Worm (Caenorhabditis elegans): Measurements from ENCODE around the gene C39B10.4.

Gene C39B10.4

ce11 chrX:10479108-10479738, 34.4 kb downstream of the C39B10.4 start:
- TF ChIP-seq daf-16 (GFP tag; optimal IDR thresholded peaks at IDR 0.05) (peak in 1 of 2 experiments; percentile 52), daf-16 (tag; optimal IDR thresholded peaks at IDR 0.05) (peak; percentile 18), nhr-28 (tag; optimal IDR thresholded peaks at IDR 0.05) (peak; percentile 66), dve-1 (tag; optimal IDR thresholded peaks at IDR 0.05; ENCODE audit: insufficient read depth) (peak; percentile 38), lin-1 (GFP tag; IDR thresholded peaks at IDR 0.05) (no peak), hmg-1.1 (GFP tag; IDR thresholded peaks at IDR 0.05) (no peak), php-3 (GFP tag; IDR thresholded peaks at IDR 0.05) (peak; percentile 55), mep-1 (tag; optimal IDR thresholded peaks at IDR 0.05) (peak; percentile 3), daf-19 (GFP tag; conservative IDR thresholded peaks at IDR 0.05) (no peak), tra-1 (GFP tag; IDR thresholded peaks at IDR 0.05) (peak; percentile 72; the same call in 1 of the 2 replicates), mdt-29 (GFP tag; IDR thresholded peaks at IDR 0.05) (no peak), dmd-6 (GFP tag; IDR thresholded peaks at IDR 0.05) (peak; percentile 54), pqm-1 (tag; optimal IDR thresholded peaks at IDR 0.05) (peak; percentile 97), lir-3 (tag; optimal IDR thresholded peaks at IDR 0.05) (no peak), aha-1 (tag) (peak; percentile 58), mdl-1 (tag; optimal IDR thresholded peaks at IDR 0.05) (no peak), nhr-11 (tag; optimal IDR thresholded peaks at IDR 0.05) (no peak), ceh-20 (GFP tag; IDR thresholded peaks at IDR 0.05) (no peak), ama-1 (optimal IDR thresholded peaks at IDR 0.05) (no peak), pha-4 (GFP tag; IDR thresholded peaks at IDR 0.05) (0 out of 2 replicates have a peak, but pooled peaks have one; percentile 26), pha-4 (tag; optimal IDR thresholded peaks at IDR 0.05) (no peak), nhr-102 (tag; optimal IDR thresholded peaks at IDR 0.05) (no peak), D1046.2 (GFP tag; IDR thresholded peaks at IDR 0.05) (no peak), nhr-48 (tag; optimal IDR thresholded peaks at IDR 0.05) (peak; percentile 32), vab-7 (GFP tag; IDR thresholded peaks at IDR 0.05) (no peak), F37D6.2 (tag; optimal IDR thresholded peaks at IDR 0.05) (no peak), dmd-9 (GFP tag; IDR thresholded peaks at IDR 0.05) (no peak), rbr-2 (tag; optimal IDR thresholded peaks at IDR 0.05) (no peak), zfp-3 (GFP tag; conservative IDR thresholded peaks at IDR 0.05) (no peak), hlh-11 (tag; optimal IDR thresholded peaks at IDR 0.05) (peak; percentile 69), unc-130 (GFP tag; optimal IDR thresholded peaks at IDR 0.05) (no peak), unc-39 (tag; optimal IDR thresholded peaks at IDR 0.05) (no peak)

ce11 chrX:10480563-10481290, 35.9 kb downstream of the C39B10.4 start, which contains the start of gene elt-2:
Gene elt-2 (plus strand): TSS chrX:10481240.
- TF ChIP-seq dve-1 (tag; optimal IDR thresholded peaks at IDR 0.05; ENCODE audit: insufficient read depth) (peak; percentile 90), nhr-48 (tag; optimal IDR thresholded peaks at IDR 0.05) (peak; percentile 47), nhr-102 (tag; optimal IDR thresholded peaks at IDR 0.05) (peak; percentile 74), pqm-1 (tag; optimal IDR thresholded peaks at IDR 0.05) (peak; percentile 95), Y75B8A.6 (GFP tag; IDR thresholded peaks at IDR 0.05) (0 out of 2 replicates have a peak, but pooled peaks have one; percentile 36), daf-16 (GFP tag; optimal IDR thresholded peaks at IDR 0.05) (peak in 1 of 2 experiments; percentile 78), daf-16 (tag; optimal IDR thresholded peaks at IDR 0.05) (peak; percentile 94), dmd-6 (GFP tag; IDR thresholded peaks at IDR 0.05) (peak; percentile 92), lsy-2 (tag; optimal IDR thresholded peaks at IDR 0.05) (peak in 1 of 2 experiments; percentile 61), Y48G9A.11 (GFP tag; IDR thresholded peaks at IDR 0.05) (no peak), ztf-11 (tag; optimal IDR thresholded peaks at IDR 0.05) (no peak), mxl-3 (GFP tag; optimal IDR thresholded peaks at IDR 0.05) (peak; percentile 15), nhr-11 (tag; optimal IDR thresholded peaks at IDR 0.05) (no peak), php-3 (GFP tag; IDR thresholded peaks at IDR 0.05) (peak; percentile 89), ceh-44 (GFP tag; IDR thresholded peaks at IDR 0.05) (no peak), nhr-28 (tag; optimal IDR thresholded peaks at IDR 0.05) (peak; percentile 93), tra-1 (GFP tag; IDR thresholded peaks at IDR 0.05) (peak; percentile 96), R02D3.7 (tag; optimal IDR thresholded peaks at IDR 0.05) (no peak), nhr-237 (tag; optimal IDR thresholded peaks at IDR 0.05) (no peak), jun-1 (tag; optimal IDR thresholded peaks at IDR 0.05) (peak; percentile 51), T26A8.4 (GFP tag; IDR thresholded peaks at IDR 0.05) (no peak), nhr-76 (tag; optimal IDR thresholded peaks at IDR 0.05) (no peak), mdl-1 (tag; optimal IDR thresholded peaks at IDR 0.05) (peak in 1 of 2 experiments; percentile 10), lin-39 (tag; optimal IDR thresholded peaks at IDR 0.05) (no peak), lin-1 (GFP tag; IDR thresholded peaks at IDR 0.05) (peak; percentile 79), nhr-77 (tag; optimal IDR thresholded peaks at IDR 0.05) (peak; percentile 87), hlh-11 (tag; optimal IDR thresholded peaks at IDR 0.05) (peak; percentile 92), spr-3 (GFP tag; optimal IDR thresholded peaks at IDR 0.05) (no peak), daf-19 (GFP tag; conservative IDR thresholded peaks at IDR 0.05) (no peak), hlh-30 (tag; optimal IDR thresholded peaks at IDR 0.05; ENCODE audit: insufficient read depth) (peak; percentile 40), mep-1 (tag; optimal IDR thresholded peaks at IDR 0.05) (peak; percentile 20)

Measured in whole organism, L4 larva.